Fruit fly (Drosophila melanogaster): ENCODE results near the gene CG14694.

DNA sequence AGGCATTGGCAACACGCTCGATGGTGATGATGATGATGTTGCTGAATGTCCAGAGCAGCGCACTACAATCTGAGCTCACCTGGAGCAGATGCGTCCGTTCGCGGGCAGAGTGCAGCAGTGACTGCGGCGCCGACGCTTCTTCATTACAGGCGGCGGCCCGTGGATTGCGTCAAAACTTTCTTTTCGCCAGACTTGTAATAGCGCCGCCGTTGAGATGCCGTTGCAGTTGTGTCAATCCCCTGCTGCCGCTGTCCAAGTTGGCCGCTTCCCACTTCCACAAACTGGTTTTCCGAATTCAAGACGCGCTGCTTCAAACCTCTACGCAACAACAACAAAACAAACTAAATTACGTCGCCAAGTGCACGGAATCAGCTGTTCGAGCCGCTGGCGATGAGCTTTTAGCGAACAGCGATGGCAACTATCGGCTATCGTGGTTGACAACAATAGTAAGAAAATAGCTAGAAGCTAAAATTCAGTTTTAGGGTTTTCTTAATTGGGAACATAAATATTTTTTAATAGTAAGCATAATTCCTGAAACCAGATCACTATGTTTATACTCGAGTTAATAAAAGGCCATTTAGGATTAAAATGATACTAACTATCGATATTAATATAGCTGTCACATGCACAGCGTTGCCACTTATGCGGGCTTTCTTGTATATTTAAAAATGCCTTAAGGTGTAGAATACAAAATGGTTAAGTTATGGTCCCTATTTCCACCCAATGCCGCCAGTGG lies 22.4 kb upstream of the CG14694 start, which contains the start of gene Tpc1:
- TF ChIP-seq CG8478 (optimal IDR thresholded peaks at IDR 0.05) (no peak), CTCF (optimal IDR thresholded peaks at IDR 0.05) (no peak)

Measured in S2 (cell line).